Fruit fly (Drosophila melanogaster) whole organism, embryonic: ENCODE results near the gene Tet.

Experiments
- Ada2b ChIP-seq: fragments of 200-800 bp; sonication (Bioruptor generic); IDR thresholded peaks from 2 replicates; pipeline ENCODE4 v1.3.6; 2022; ENCODE audit warnings: missing biosample characterization, missing genetic modification characterization
- Awh ChIP-seq: fragments of 200-800 bp; sonication (Bioruptor generic); IDR thresholded peaks from 2 replicates; pipeline ENCODE4, ENCODE4 v1.3.6; 2022; ENCODE audit warnings: missing biosample characterization, missing genetic modification characterization
- CG10209 ChIP-seq: fragments of 200-800 bp; sonication (Bioruptor generic); optimal IDR thresholded peaks from 3 replicates; lab custom pipeline; 2017; ENCODE audit warnings: missing biosample characterization, mild to moderate bottlenecking, missing genetic modification characterization, missing genetic modification reagents
- CG10366 ChIP-seq: fragments of 200-800 bp; sonication (Bioruptor generic); IDR thresholded peaks from 2 replicates; pipeline ENCODE4 v1.3.6; 2022; ENCODE audit warnings: missing biosample characterization, missing genetic modification characterization
- CG10462 ChIP-seq: fragments of 200-800 bp; sonication (Bioruptor generic); optimal IDR thresholded peaks from 2 replicates; lab custom pipeline; 2016; ENCODE audit warnings: missing biosample characterization, missing genetic modification characterization
- CG12299 ChIP-seq: fragments of 200-800 bp; sonication (Bioruptor generic); optimal IDR thresholded peaks from 2 replicates; lab custom pipeline; 2018; ENCODE audit warnings: missing biosample characterization, mild to moderate bottlenecking, missing genetic modification characterization
- CG12744 ChIP-seq: fragments of 200-800 bp; sonication (Bioruptor generic); optimal IDR thresholded peaks from 2 replicates; lab custom pipeline; 2016; ENCODE audit warnings: missing biosample characterization, missing genetic modification characterization
- CG15073 ChIP-seq: fragments of 200-800 bp; sonication (Bioruptor generic); optimal IDR thresholded peaks from 2 replicates; lab custom pipeline; 2016; ENCODE audit warnings: missing biosample characterization, missing genetic modification characterization
- CG16813 ChIP-seq: fragments of 200-800 bp; sonication (Bioruptor generic); IDR thresholded peaks from 3 replicates; pipeline ENCODE4 v1.3.6; 2022; ENCODE audit warnings: missing biosample characterization, missing genetic modification characterization; ENCODE audit not compliant: partially characterized antibody
- CG17359 ChIP-seq: fragments of 200-800 bp; sonication (Bioruptor generic); optimal IDR thresholded peaks from 3 replicates; lab custom pipeline; 2018; ENCODE audit warnings: missing biosample characterization, mild to moderate bottlenecking, missing genetic modification characterization, moderate library complexity
- CG17361 ChIP-seq: fragments of 200-800 bp; sonication (Bioruptor generic); IDR thresholded peaks from 3 replicates; pipeline ENCODE4 v1.3.6; 2022; ENCODE audit warnings: missing biosample characterization, missing genetic modification characterization
- CG17385 ChIP-seq: fragments of 200-800 bp; sonication (Bioruptor generic); optimal IDR thresholded peaks from 3 replicates; lab custom pipeline; 2018; ENCODE audit warnings: missing biosample characterization, mild to moderate bottlenecking, missing genetic modification characterization
- CG32532 ChIP-seq: fragments of 200-800 bp; sonication (Bioruptor generic); IDR thresholded peaks from 2 replicates; pipeline ENCODE4 v1.3.6; 2022; ENCODE audit warnings: missing biosample characterization, missing genetic modification characterization
- CG33557 ChIP-seq: fragments of 200-800 bp; sonication (Bioruptor generic); optimal IDR thresholded peaks from 2 replicates; lab custom pipeline; 2019; ENCODE audit warnings: missing biosample characterization, mild to moderate bottlenecking, missing genetic modification characterization, moderate library complexity
- CG4360 ChIP-seq: fragments of 200-800 bp; sonication (Bioruptor generic); IDR thresholded peaks from 2 replicates; pipeline ENCODE4 v1.3.6; 2022; ENCODE audit warnings: missing biosample characterization, missing genetic modification characterization
- CG7357 ChIP-seq: fragments of 200-800 bp; sonication (Bioruptor generic); IDR thresholded peaks from 3 replicates; pipeline ENCODE4 v1.3.6; 2022; ENCODE audit warnings: missing biosample characterization, missing genetic modification characterization
- CG7372 ChIP-seq: fragments of 200-800 bp; sonication (Bioruptor generic); IDR thresholded peaks from 2 replicates; pipeline ENCODE4 v1.3.6; 2022; ENCODE audit warnings: missing biosample characterization, missing genetic modification characterization
- CG8924 ChIP-seq: fragments of 200-800 bp; optimal IDR thresholded peaks from 3 replicates; lab custom pipeline; 2019; ENCODE audit warnings: missing biosample characterization, mild to moderate bottlenecking, missing genetic modification characterization, moderate library complexity
- D19B ChIP-seq: fragments of 200-800 bp; sonication (Bioruptor generic); optimal IDR thresholded peaks from 2 replicates; lab custom pipeline; 2017; ENCODE audit warnings: missing biosample characterization, mild to moderate bottlenecking, missing genetic modification characterization
- Dfd ChIP-seq, 2 experiments: fragments of >200 bp; optimal IDR thresholded peaks; 2 replicates each; lab custom pipeline; 2017; ENCODE audit warnings: missing biosample characterization in 2 of 2, missing genetic modification characterization in 2 of 2
- Fer3 ChIP-seq: fragments of 200-800 bp; sonication (Bioruptor generic); optimal IDR thresholded peaks from 2 replicates; lab custom pipeline; 2018; ENCODE audit warnings: missing biosample characterization, mild to moderate bottlenecking, missing genetic modification characterization, moderate library complexity
- Hsf ChIP-seq: fragments of 200-800 bp; sonication (Bioruptor generic); optimal IDR thresholded peaks from 3 replicates; lab custom pipeline; 2016; ENCODE audit warnings: missing biosample characterization, missing genetic modification characterization
- Med ChIP-seq: fragments of 200-800 bp; sonication (Bioruptor generic); peaks from one replicate; lab custom pipeline; 2016; ENCODE audit warnings: missing biosample characterization, missing genetic modification characterization, mild to moderate bottlenecking, inconsistent platforms, moderate library complexity
- Nf-YC ChIP-seq: fragments of 200-800 bp; optimal IDR thresholded peaks from 3 replicates; lab custom pipeline; 2019; ENCODE audit warnings: missing biosample characterization, mild to moderate bottlenecking, missing genetic modification characterization, moderate library complexity
- Sin3A ChIP-seq: fragments of >200 bp; optimal IDR thresholded peaks from 2 replicates; lab custom pipeline; 2018
- Sox102F ChIP-seq: fragments of 200-800 bp; sonication (Bioruptor generic); optimal IDR thresholded peaks from 2 replicates; lab custom pipeline; 2018; ENCODE audit warnings: missing biosample characterization, mild to moderate bottlenecking, missing genetic modification characterization, moderate library complexity
- Stat92E ChIP-seq, 3 experiments: fragments of >200 bp in 2 of 3; fragments of 200-800 bp in 1 of 3; sonication (Bioruptor generic) in 1 of 3; optimal IDR thresholded peaks; 2 replicates each; lab custom pipeline; 2017 to 2019; ENCODE audit warnings: missing biosample characterization in 3 of 3, missing genetic modification characterization in 3 of 3, mild to moderate bottlenecking in 1 of 3, moderate library complexity in 1 of 3
- ara ChIP-seq: fragments of 200-800 bp; sonication (Bioruptor generic); IDR thresholded peaks from 2 replicates; pipeline ENCODE4 v1.3.6; 2022; ENCODE audit warnings: missing biosample characterization, missing genetic modification characterization
- ash1 ChIP-seq: fragments of 200-800 bp; sonication (Bioruptor generic); optimal IDR thresholded peaks from 2 replicates; lab custom pipeline; 2018; ENCODE audit warnings: missing biosample characterization, mild to moderate bottlenecking, missing genetic modification characterization
- crol ChIP-seq: fragments of 200-800 bp; sonication (Bioruptor generic); IDR thresholded peaks from 2 replicates; pipeline ENCODE4 v1.3.6; 2022; ENCODE audit warnings: missing biosample characterization, missing genetic modification characterization
- dpn ChIP-seq, 2 experiments: fragments of 200-800 bp; sonication (Bioruptor generic); optimal IDR thresholded peaks; 3 replicates each; lab custom pipeline; 2016; ENCODE audit warnings: missing biosample characterization in 2 of 2, missing genetic modification characterization in 2 of 2
- esg ChIP-seq: fragments of 200-800 bp; sonication (Bioruptor generic); conservative IDR thresholded peaks from 2 replicates; pipeline ENCODE4 v1.3.6; 2022; ENCODE audit warnings: missing biosample characterization, missing genetic modification characterization
- gce ChIP-seq: fragments of 200-800 bp; sonication (Bioruptor generic); IDR thresholded peaks from 3 replicates; pipeline ENCODE4 v1.3.6; 2022; ENCODE audit warnings: missing biosample characterization, missing genetic modification characterization
- h ChIP-seq: fragments of >200 bp; optimal IDR thresholded peaks from 2 replicates; lab custom pipeline; 2017
- kay ChIP-seq: fragments of 200-800 bp; sonication (Bioruptor generic); optimal IDR thresholded peaks from 2 replicates; lab custom pipeline; 2016; ENCODE audit warnings: missing biosample characterization, missing genetic modification characterization
- maf-S ChIP-seq: fragments of 200-800 bp; sonication (Bioruptor generic); optimal IDR thresholded peaks from 2 replicates; lab custom pipeline; 2016; ENCODE audit warnings: missing biosample characterization, missing genetic modification characterization
- pan ChIP-seq, 4 experiments: fragments of >200 bp in 3 of 4; fragments of 200-800 bp in 1 of 4; sonication (Bioruptor generic) in 1 of 4; optimal IDR thresholded peaks in 3 of 4; IDR thresholded peaks in 1 of 4; 2 replicates each; pipeline versions ENCODE4 v1.3.6 to Lab custom; 2017 to 2022; ENCODE audit warnings: missing biosample characterization in 2 of 4, missing genetic modification characterization in 2 of 4, mixed read lengths in 1 of 4
- phol ChIP-seq: fragments of 200-800 bp; sonication (Bioruptor generic); optimal IDR thresholded peaks from 3 replicates; lab custom pipeline; 2018; ENCODE audit warnings: missing biosample characterization, mild to moderate bottlenecking, missing genetic modification characterization, moderate library complexity
- ro ChIP-seq: fragments of 200-800 bp; sonication (Bioruptor generic); IDR thresholded peaks from 2 replicates; pipeline ENCODE4 v1.3.6; 2022; ENCODE audit warnings: missing biosample characterization, missing genetic modification characterization
- row ChIP-seq: fragments of 200-800 bp; sonication (Bioruptor generic); IDR thresholded peaks from 3 replicates; pipeline ENCODE4 v1.3.6; 2022; ENCODE audit warnings: missing biosample characterization, missing genetic modification characterization
- schlank ChIP-seq: fragments of 200-800 bp; sonication (Bioruptor generic); optimal IDR thresholded peaks from 2 replicates; lab custom pipeline; 2018; ENCODE audit warnings: missing biosample characterization, mild to moderate bottlenecking, missing genetic modification characterization
- stc ChIP-seq: fragments of 200-800 bp; sonication (Bioruptor generic); IDR thresholded peaks from 2 replicates; pipeline ENCODE4 v1.3.6; 2022; ENCODE audit warnings: missing biosample characterization, missing genetic modification characterization
- ttk ChIP-seq: fragments of 200-800 bp; sonication (Bioruptor generic); IDR thresholded peaks from 2 replicates; pipeline ENCODE4 v2.1.2; 2022; ENCODE audit warnings: missing biosample characterization, missing genetic modification characterization
- tx ChIP-seq: fragments of 200-800 bp; sonication (Bioruptor generic); optimal IDR thresholded peaks from 2 replicates; lab custom pipeline; 2016; ENCODE audit warnings: missing biosample characterization, missing genetic modification characterization
- wek ChIP-seq: fragments of 200-800 bp; sonication (Bioruptor generic); optimal IDR thresholded peaks from 3 replicates; lab custom pipeline; 2018; ENCODE audit warnings: missing biosample characterization, mild to moderate bottlenecking, missing genetic modification characterization, moderate library complexity
- yki ChIP-seq: fragments of >200 bp; optimal IDR thresholded peaks from 3 replicates; lab custom pipeline; 2018
- z ChIP-seq: fragments of 200-800 bp; sonication (Bioruptor generic); IDR thresholded peaks from 3 replicates; pipeline ENCODE4 v1.3.6; 2022; ENCODE audit warnings: missing biosample characterization, missing genetic modification characterization

Gene Tet

dm6 chr3L:2798463-2798993 lies 80.4 kb downstream of the Tet start (continued):
- TF ChIP-seq CG33557 (GFP tag; lab: Kevin White, UChicago) (peak; percentile 60), phol (tag; lab: Kevin White, UChicago) (no peak), wek (GFP tag; lab: Kevin White, UChicago) (peak; percentile 68), Nf-YC (no peak), CG7357 (GFP tag; lab: Robert Waterston, UW) (no peak), Stat92E (GFP tag; optimal IDR thresholded peaks at IDR 0.05; lab: Kevin White, UChicago) (peak in 1 of 3 experiments; percentile 28), maf-S (GFP tag; lab: Kevin White, UChicago) (peak; percentile 53), row (GFP tag; lab: Robert Waterston, UW) (no peak; the same call in 2 of the 3 replicates), CG17359 (peak; percentile 72), ash1 (GFP tag; lab: Kevin White, UChicago) (no peak), CG15073 (no peak), Ada2b (no peak), CG17385 (peak; percentile 42), kay (GFP tag; lab: Kevin White, UChicago) (no peak), Fer3 (tag; lab: Kevin White, UChicago) (no peak), schlank (tag; lab: Kevin White, UChicago) (no peak), D19B (GFP tag; lab: Kevin White, UChicago) (no peak), CG7372 (GFP tag; lab: Robert Waterston, UW) (no peak), tx (no peak)

- TF ChIP-seq ro (GFP tag; lab: Robert Waterston, UW), result no peak
- peak in 1 of 2 experiments; percentile 76 for TF ChIP-seq Dfd (GFP tag; optimal IDR thresholded peaks at IDR 0.05; lab: Kevin White, UChicago)
- no peak for TF ChIP-seq CG12744 (GFP tag; lab: Kevin White, UChicago)
- TF ChIP-seq CG4360 (GFP tag; lab: Robert Waterston, UW), result no peak
- no peak for TF ChIP-seq z
Observed at dm6 chr3L:2796242-2796641, 82.7 kb downstream of the Tet start.

- TF ChIP-seq ttk (GFP tag; lab: Robert Waterston, UW) (peak; percentile 45; the same call in 1 of the 2 replicates), CG17359 (peak; percentile 7), Sox102F (GFP tag; lab: Kevin White, UChicago) (peak; percentile 63), CG17361 (peak; percentile 51; the same call in 2 of the 3 replicates), yki (lab: Kevin White, UChicago) (no peak), row (GFP tag; lab: Robert Waterston, UW) (peak; percentile 42; the same call in 2 of the 3 replicates), ro (GFP tag; lab: Robert Waterston, UW) (no peak), CG10462 (GFP tag; lab: Kevin White, UChicago) (peak; percentile 3), crol (GFP tag; lab: Robert Waterston, UW) (no peak), CG16813 (GFP tag; lab: Robert Waterston, UW) (no peak), Sin3A (lab: Kevin White, UChicago) (no peak), Med (GFP tag; lab: Kevin White, UChicago) (peak; percentile 55), CG7357 (GFP tag; lab: Robert Waterston, UW) (0 out of 3 replicates have a peak, but pooled peaks have one; percentile 22), ara (GFP tag; lab: Robert Waterston, UW) (no peak), stc (GFP tag; lab: Robert Waterston, UW) (peak; percentile 62), gce (0 out of 3 replicates have a peak, but pooled peaks have one; percentile 33), pan (optimal IDR thresholded peaks at IDR 0.05; lab: Kevin White, UChicago) (no peak), pan (GFP tag; optimal IDR thresholded peaks at IDR 0.05 in 1 of 2, IDR thresholded peaks at IDR 0.05 in 1 of 2) (peak in 1 of 2 experiments; percentile 20), CG10366 (peak; percentile 25), CG8924 (tag; lab: Kevin White, UChicago) (no peak), CG12299 (no peak), CG10209 (GFP tag; lab: Kevin White, UChicago) (peak; percentile 16), dpn (GFP tag; optimal IDR thresholded peaks at IDR 0.05; lab: Kevin White, UChicago) (peak in 1 of 2 experiments; percentile 16), CG32532 (peak; percentile 32; the same call in 1 of the 2 replicates), esg (GFP tag; lab: Robert Waterston, UW) (peak; percentile 25; the same call in 1 of the 2 replicates), Awh (0 out of 2 replicates have a peak, but pooled peaks have one; percentile 15), h (lab: Kevin White, UChicago) (no peak), Hsf (peak; percentile 13)
Observed at dm6 chr3L:2795363-2795957, 83.5 kb downstream of the Tet start.
